Worm (Caenorhabditis elegans) whole organism, L2 larva: ENCODE data around the gene D1025.10.
A peak's percentile ranks its signal among the peaks of the same experiment; 100 is the strongest.

ENCODE experiments used
- C34F6.9 ChIP-seq: fragments of 150-350 bp; optimal IDR thresholded peaks from 2 replicates; lab custom pipeline; 2014; ENCODE audit warnings: missing biosample characterization, missing genetic modification characterization
- F13H6.1 ChIP-seq: sonication (generic microtip); optimal IDR thresholded peaks from 2 replicates; lab custom pipeline; 2016; ENCODE audit warnings: missing genetic modification characterization, missing compliant biosample characterization
- R02D3.7 ChIP-seq: fragments of 150-350 bp; optimal IDR thresholded peaks from 2 replicates; lab custom pipeline; 2014; ENCODE audit warnings: missing biosample characterization, missing genetic modification characterization
- Y55F3AM.14 ChIP-seq: fragments of 200-800 bp; sonication (Bioruptor generic); optimal IDR thresholded peaks from 2 replicates; lab custom pipeline; 2018; ENCODE audit warnings: mild to moderate bottlenecking, missing genetic modification characterization, missing compliant biosample characterization
- ZK546.5 ChIP-seq: sonication (generic microtip); optimal IDR thresholded peaks from 2 replicates; lab custom pipeline; 2017; ENCODE audit warnings: missing biosample characterization, missing genetic modification characterization
- alr-1 ChIP-seq: fragments of 150-350 bp; optimal IDR thresholded peaks from 2 replicates; lab custom pipeline; 2014; ENCODE audit warnings: missing biosample characterization, missing genetic modification characterization
- aly-2 ChIP-seq: fragments of 150-350 bp; optimal IDR thresholded peaks from 2 replicates; lab custom pipeline; 2014; ENCODE audit warnings: missing biosample characterization, missing genetic modification characterization
- ama-1 ChIP-seq: fragments of 150-350 bp; optimal IDR thresholded peaks from 2 replicates; lab custom pipeline; 2018; ENCODE audit warnings: inconsistent platforms
- blmp-1 ChIP-seq: sonication (generic microtip); optimal IDR thresholded peaks from 2 replicates; lab custom pipeline; 2017; ENCODE audit warnings: missing genetic modification characterization, mild to moderate bottlenecking, missing compliant biosample characterization, antibody characterized with exemption, moderate library complexity; ENCODE audit not compliant: insufficient read depth
- ceh-16 ChIP-seq: fragments of 150-350 bp; optimal IDR thresholded peaks from 2 replicates; lab custom pipeline; 2014; ENCODE audit warnings: missing biosample characterization, missing genetic modification characterization
- ceh-82 ChIP-seq: fragments of 150-350 bp; optimal IDR thresholded peaks from 2 replicates; lab custom pipeline; 2014; ENCODE audit warnings: missing biosample characterization, missing genetic modification characterization
- crh-2 ChIP-seq: sonication (generic microtip); optimal IDR thresholded peaks from 2 replicates; lab custom pipeline; 2017; ENCODE audit warnings: missing biosample characterization, missing genetic modification characterization
- dmd-4 ChIP-seq: sonication (generic microtip); optimal IDR thresholded peaks from 2 replicates; lab custom pipeline; 2017; ENCODE audit warnings: missing biosample characterization, missing genetic modification characterization
- egl-27 ChIP-seq: sonication (generic microtip); optimal IDR thresholded peaks from 3 replicates; lab custom pipeline; 2017; ENCODE audit warnings: missing biosample characterization, missing genetic modification reagents, missing genetic modification characterization
- elt-1 ChIP-seq: fragments of 150-350 bp; optimal IDR thresholded peaks from 2 replicates; lab custom pipeline; 2014; ENCODE audit warnings: missing biosample characterization, missing genetic modification characterization
- elt-3 ChIP-seq: sonication (generic microtip); optimal IDR thresholded peaks from 2 replicates; lab custom pipeline; 2017; ENCODE audit warnings: missing biosample characterization, missing genetic modification characterization
- fos-1 ChIP-seq: fragments of 150-350 bp; optimal IDR thresholded peaks from 2 replicates; lab custom pipeline; 2014; ENCODE audit warnings: missing biosample characterization, missing genetic modification characterization
- gmeb-1 ChIP-seq: fragments of 150-350 bp; optimal IDR thresholded peaks from 2 replicates; lab custom pipeline; 2014; ENCODE audit warnings: missing biosample characterization, missing genetic modification characterization
- lin-11 ChIP-seq: fragments of 150-350 bp; sonication (generic microtip); optimal IDR thresholded peaks from 2 replicates; lab custom pipeline; 2014; ENCODE audit warnings: missing biosample characterization, missing genetic modification characterization, inconsistent platforms, mixed read lengths
- lin-13 ChIP-seq: fragments of 150-350 bp; optimal IDR thresholded peaks from 2 replicates; lab custom pipeline; 2014; ENCODE audit warnings: missing biosample characterization, missing genetic modification reagents, missing genetic modification characterization
- lin-39 ChIP-seq: fragments of 150-350 bp; optimal IDR thresholded peaks from 2 replicates; lab custom pipeline; 2014; ENCODE audit warnings: missing biosample characterization, missing genetic modification reagents, missing genetic modification characterization
- lsy-2 ChIP-seq, 2 experiments: fragments of 150-350 bp in 1 of 2; sonication (generic microtip) in 1 of 2; optimal IDR thresholded peaks; 2 replicates each; lab custom pipeline; 2014 to 2017; ENCODE audit warnings: missing biosample characterization in 2 of 2, missing genetic modification characterization in 2 of 2
- mab-5 ChIP-seq: fragments of 150-350 bp; optimal IDR thresholded peaks from 2 replicates; lab custom pipeline; 2014; ENCODE audit warnings: missing biosample characterization, missing genetic modification characterization
- mbf-1 ChIP-seq: sonication (generic microtip); optimal IDR thresholded peaks from 2 replicates; lab custom pipeline; 2017; ENCODE audit warnings: missing biosample characterization, missing genetic modification characterization
- mdl-1 ChIP-seq, 2 experiments: fragments of 150-350 bp in 1 of 2; sonication (generic microtip) in 1 of 2; optimal IDR thresholded peaks; 2 replicates each; lab custom pipeline; 2017; ENCODE audit warnings: missing biosample characterization in 2 of 2, missing genetic modification characterization in 2 of 2
- nhr-10 ChIP-seq: sonication (generic microtip); optimal IDR thresholded peaks from 2 replicates; lab custom pipeline; 2017; ENCODE audit warnings: missing biosample characterization, missing genetic modification characterization
- nhr-11 ChIP-seq: fragments of 150-350 bp; optimal IDR thresholded peaks from 2 replicates; lab custom pipeline; 2014; ENCODE audit warnings: missing biosample characterization, missing genetic modification characterization
- nhr-12 ChIP-seq: fragments of 150-350 bp; optimal IDR thresholded peaks from 2 replicates; lab custom pipeline; 2014; ENCODE audit warnings: missing biosample characterization, missing genetic modification characterization
- nhr-129 ChIP-seq: fragments of 150-350 bp; optimal IDR thresholded peaks from 2 replicates; lab custom pipeline; 2014; ENCODE audit warnings: missing biosample characterization, missing genetic modification characterization
- nhr-21 ChIP-seq: fragments of 150-350 bp; optimal IDR thresholded peaks from 2 replicates; lab custom pipeline; 2014; ENCODE audit warnings: missing biosample characterization, missing genetic modification characterization
- nhr-23 ChIP-seq: fragments of 150-350 bp; optimal IDR thresholded peaks from 2 replicates; lab custom pipeline; 2014; ENCODE audit warnings: missing biosample characterization, missing genetic modification reagents, missing genetic modification characterization
- nhr-237 ChIP-seq: fragments of 150-350 bp; optimal IDR thresholded peaks from 2 replicates; lab custom pipeline; 2014; ENCODE audit warnings: missing biosample characterization, missing genetic modification characterization
- nhr-25 ChIP-seq: fragments of 150-350 bp; sonication (generic microtip); optimal IDR thresholded peaks from 3 replicates; lab custom pipeline; 2014; ENCODE audit warnings: missing biosample characterization, missing genetic modification characterization
- nhr-6 ChIP-seq: fragments of 150-350 bp; optimal IDR thresholded peaks from 2 replicates; lab custom pipeline; 2014; ENCODE audit warnings: missing biosample characterization, missing genetic modification characterization
- nhr-77 ChIP-seq: fragments of 150-350 bp; optimal IDR thresholded peaks from 2 replicates; lab custom pipeline; 2014; ENCODE audit warnings: missing biosample characterization, missing genetic modification characterization
- peb-1 ChIP-seq: fragments of 150-350 bp; optimal IDR thresholded peaks from 2 replicates; lab custom pipeline; 2014; ENCODE audit warnings: missing biosample characterization, missing genetic modification characterization
- sem-4 ChIP-seq: fragments of 150-350 bp; optimal IDR thresholded peaks from 2 replicates; lab custom pipeline; 2014; ENCODE audit warnings: missing biosample characterization, missing genetic modification reagents, missing genetic modification characterization
- skn-1 ChIP-seq: sonication (generic microtip); optimal IDR thresholded peaks from 2 replicates; lab custom pipeline; 2017; ENCODE audit warnings: missing biosample characterization, missing genetic modification characterization
- sma-3 ChIP-seq: sonication (generic microtip); optimal IDR thresholded peaks from 2 replicates; lab custom pipeline; 2016; ENCODE audit warnings: missing genetic modification reagents, missing genetic modification characterization, missing compliant biosample characterization
- sma-9 ChIP-seq, 2 experiments: fragments of 150-350 bp in 1 of 2; sonication (generic microtip) in 1 of 2; optimal IDR thresholded peaks; 2 replicates each; lab custom pipeline; 2014 to 2016; ENCODE audit warnings: missing genetic modification characterization in 2 of 2, mild to moderate bottlenecking in 1 of 2, missing biosample characterization in 1 of 2, missing compliant biosample characterization in 1 of 2, missing genetic modification reagents in 1 of 2, moderate library complexity in 1 of 2
- snpc-4 ChIP-seq: fragments of 150-350 bp; optimal IDR thresholded peaks from 2 replicates; lab custom pipeline; 2014; ENCODE audit warnings: missing biosample characterization, missing genetic modification characterization
- unc-39 ChIP-seq: fragments of 150-350 bp; optimal IDR thresholded peaks from 2 replicates; lab custom pipeline; 2014; ENCODE audit warnings: missing biosample characterization, missing genetic modification characterization
- unc-55 ChIP-seq: fragments of 150-350 bp; sonication (generic microtip); optimal IDR thresholded peaks from 3 replicates; lab custom pipeline; 2014; ENCODE audit warnings: missing biosample characterization, missing genetic modification reagents, missing genetic modification characterization
- unc-62 ChIP-seq: fragments of 150-350 bp; optimal IDR thresholded peaks from 2 replicates; lab custom pipeline; 2014; ENCODE audit warnings: missing biosample characterization, missing genetic modification reagents, missing genetic modification characterization
- zag-1 ChIP-seq: fragments of 150-350 bp; optimal IDR thresholded peaks from 2 replicates; lab custom pipeline; 2014; ENCODE audit warnings: missing biosample characterization, missing genetic modification characterization
- ztf-1 ChIP-seq: fragments of 200-800 bp; sonication (Bioruptor generic); conservative IDR thresholded peaks from 2 replicates; pipeline ENCODE4 v1.3.6; 2022; ENCODE audit warnings: missing genetic modification characterization, missing compliant biosample characterization
- ztf-11 ChIP-seq: sonication (generic microtip); optimal IDR thresholded peaks from 2 replicates; lab custom pipeline; 2017; ENCODE audit warnings: missing biosample characterization, missing genetic modification characterization
- ztf-4 ChIP-seq: fragments of 150-350 bp; optimal IDR thresholded peaks from 2 replicates; lab custom pipeline; 2014; ENCODE audit warnings: missing biosample characterization, missing genetic modification characterization

D1025.10 gene

DNA sequence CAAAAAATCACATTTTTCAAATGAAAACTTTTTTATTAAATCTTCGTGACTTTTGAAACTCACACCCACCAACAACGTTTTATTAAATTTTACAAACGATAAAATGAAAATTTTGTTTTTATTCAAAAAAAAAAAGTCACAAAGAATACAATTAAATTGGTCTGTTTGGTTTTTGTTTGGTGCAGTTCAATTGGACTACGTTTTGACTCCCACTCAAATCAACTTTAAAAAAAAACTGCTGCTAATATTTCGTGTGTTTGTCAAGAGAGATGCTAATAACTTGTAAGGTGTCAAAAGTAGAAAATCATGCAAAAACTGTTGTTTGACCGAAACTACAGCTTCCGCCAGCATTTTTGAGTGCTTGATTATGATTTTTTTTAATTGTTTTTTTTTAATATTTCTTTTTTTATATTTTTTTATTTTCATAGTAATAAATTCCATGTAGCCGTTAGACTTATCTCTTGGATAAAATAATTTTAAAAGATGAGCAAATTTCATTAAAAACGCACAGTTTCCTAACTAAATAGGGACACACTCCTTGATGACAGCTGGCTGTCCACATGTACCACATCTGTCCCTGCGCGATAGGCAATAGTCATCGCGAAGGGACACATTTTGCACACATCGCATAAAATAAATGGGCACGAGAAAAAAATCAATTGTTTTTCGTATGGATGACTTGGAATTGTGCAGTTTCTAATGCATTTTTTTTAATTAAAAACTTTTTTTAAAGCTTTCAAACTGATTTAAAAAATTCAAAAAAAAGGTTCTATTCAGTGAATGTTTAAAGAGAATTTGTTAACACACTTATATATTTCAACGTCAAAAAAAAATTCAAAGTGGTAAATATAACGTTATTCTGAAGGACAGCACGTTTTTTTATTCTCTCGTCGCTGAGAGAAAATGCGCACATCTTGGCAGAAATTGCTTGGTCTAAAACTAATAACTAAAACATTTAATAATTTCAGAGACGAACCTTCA is 9.0 kb downstream of the D1025.10 start:
- TF ChIP-seq lin-13 (peak; percentile 99), elt-1 (no peak), unc-55 (GFP tag; lab: Kevin White, UChicago) (peak; percentile 99), nhr-12 (tag; lab: Kevin White, UChicago) (peak; percentile 80), zag-1 (tag; lab: Kevin White, UChicago) (peak; percentile 99), Y55F3AM.14 (GFP tag; lab: Kevin White, UChicago) (peak; percentile 98), F13H6.1 (tag; lab: Kevin White, UChicago) (peak; percentile 99), mab-5 (tag; lab: Kevin White, UChicago) (peak; percentile 99), gmeb-1 (tag; lab: Kevin White, UChicago) (peak; percentile 94), nhr-10 (tag; lab: Kevin White, UChicago) (peak; percentile 98), lin-11 (peak; percentile 98), lsy-2 (tag; optimal IDR thresholded peaks at IDR 0.05; lab: Kevin White, UChicago) (peak; percentile 97), nhr-21 (peak; percentile 100), C34F6.9 (tag; lab: Kevin White, UChicago) (peak; percentile 99), blmp-1 (peak; percentile 87), peb-1 (no peak), sem-4 (tag; lab: Kevin White, UChicago) (peak; percentile 99), dmd-4 (tag; lab: Kevin White, UChicago) (peak; percentile 74), alr-1 (no peak), nhr-11 (tag; lab: Kevin White, UChicago) (peak; percentile 81), nhr-129 (tag; lab: Kevin White, UChicago) (peak; percentile 100), sma-9 (GFP tag; optimal IDR thresholded peaks at IDR 0.05; lab: Kevin White, UChicago) (peak; percentile 99), sma-9 (tag; optimal IDR thresholded peaks at IDR 0.05; lab: Kevin White, UChicago) (no peak), unc-62 (GFP tag; lab: Kevin White, UChicago) (peak; percentile 99), mbf-1 (tag; lab: Kevin White, UChicago) (peak; percentile 79), ceh-82 (tag; lab: Kevin White, UChicago) (peak; percentile 100), aly-2 (tag; lab: Kevin White, UChicago) (peak; percentile 97), ztf-11 (tag; lab: Kevin White, UChicago) (peak; percentile 82), crh-2 (tag; lab: Kevin White, UChicago) (peak; percentile 100), nhr-237 (peak; percentile 98), unc-39 (tag; lab: Kevin White, UChicago) (peak; percentile 79), fos-1 (peak; percentile 99), sma-3 (GFP tag; lab: Kevin White, UChicago) (peak; percentile 99), nhr-77 (peak; percentile 99), nhr-6 (tag; lab: Kevin White, UChicago) (peak; percentile 99), nhr-23 (no peak), snpc-4 (tag; lab: Kevin White, UChicago) (peak; percentile 92), elt-3 (peak; percentile 91), egl-27 (tag; lab: Kevin White, UChicago) (peak; percentile 98), ztf-4 (tag; lab: Kevin White, UChicago) (peak; percentile 99), R02D3.7 (tag; lab: Kevin White, UChicago) (peak; percentile 83), ZK546.5 (tag; lab: Kevin White, UChicago) (peak; percentile 88), nhr-25 (peak; percentile 99), lin-39 (peak; percentile 97), ztf-1 (GFP tag; lab: Robert Waterston, UW) (no peak), skn-1 (tag; lab: Kevin White, UChicago) (peak; percentile 85), ceh-16 (tag; lab: Kevin White, UChicago) (peak; percentile 97), mdl-1 (tag; optimal IDR thresholded peaks at IDR 0.05; lab: Kevin White, UChicago) (peak; percentile 96 to 97), ama-1 (lab: Kevin White, UChicago) (peak; percentile 69)
